Worm (Caenorhabditis elegans) whole organism, late embryonic: ENCODE results near the gene srx-22.

Experiments used
- K02D7.2 ChIP-seq: sonication (generic microtip); optimal IDR thresholded peaks from 2 replicates; lab custom pipeline; 2017; ENCODE audit warnings: mild to moderate bottlenecking, missing genetic modification characterization, missing compliant biosample characterization
- ceh-14 ChIP-seq: sonication (generic microtip); optimal IDR thresholded peaks from 2 replicates; lab custom pipeline; 2016; ENCODE audit warnings: missing genotype, missing genetic modification characterization, missing compliant biosample characterization
- ceh-18 ChIP-seq: sonication (generic microtip); optimal IDR thresholded peaks from 2 replicates; lab custom pipeline; 2016; ENCODE audit warnings: missing genetic modification characterization, missing compliant biosample characterization
- dmd-4 ChIP-seq: sonication (generic microtip); optimal IDR thresholded peaks from 2 replicates; lab custom pipeline; 2016; ENCODE audit warnings: borderline replicate concordance, missing genetic modification characterization, missing compliant biosample characterization
- hlh-6 ChIP-seq: sonication (generic microtip); optimal IDR thresholded peaks from 2 replicates; lab custom pipeline; 2016; ENCODE audit warnings: missing genotype, missing genetic modification characterization, missing compliant biosample characterization
- hlh-8 ChIP-seq: sonication (generic microtip); optimal IDR thresholded peaks from 2 replicates; lab custom pipeline; 2016; ENCODE audit warnings: missing genotype, missing genetic modification characterization, missing compliant biosample characterization
- madf-2 ChIP-seq: sonication (generic microtip); optimal IDR thresholded peaks from 2 replicates; lab custom pipeline; 2017; ENCODE audit warnings: missing genetic modification characterization, missing compliant biosample characterization
- nhr-11 ChIP-seq: fragments of 150-350 bp; optimal IDR thresholded peaks from 2 replicates; lab custom pipeline; 2014; ENCODE audit warnings: missing biosample characterization, missing genetic modification characterization
- nhr-232 ChIP-seq: sonication (generic microtip); optimal IDR thresholded peaks from 2 replicates; lab custom pipeline; 2016; ENCODE audit warnings: missing genetic modification characterization, missing compliant biosample characterization
- npax-4 ChIP-seq: sonication (generic microtip); optimal IDR thresholded peaks from 2 replicates; lab custom pipeline; 2016; ENCODE audit warnings: missing genetic modification characterization, missing compliant biosample characterization
- pha-4 ChIP-seq: fragments of 150-350 bp; optimal IDR thresholded peaks from 2 replicates; lab custom pipeline; 2018; ENCODE audit warnings: missing biosample characterization, missing genetic modification reagents, missing genetic modification characterization
- syd-9 ChIP-seq: sonication (generic microtip); optimal IDR thresholded peaks from 2 replicates; lab custom pipeline; 2016; ENCODE audit warnings: mild to moderate bottlenecking, missing genetic modification characterization, moderate library complexity, missing compliant biosample characterization
- unc-86 ChIP-seq: sonication (generic microtip); optimal IDR thresholded peaks from 2 replicates; lab custom pipeline; 2016; ENCODE audit warnings: missing genetic modification characterization, missing compliant biosample characterization

DNA sequence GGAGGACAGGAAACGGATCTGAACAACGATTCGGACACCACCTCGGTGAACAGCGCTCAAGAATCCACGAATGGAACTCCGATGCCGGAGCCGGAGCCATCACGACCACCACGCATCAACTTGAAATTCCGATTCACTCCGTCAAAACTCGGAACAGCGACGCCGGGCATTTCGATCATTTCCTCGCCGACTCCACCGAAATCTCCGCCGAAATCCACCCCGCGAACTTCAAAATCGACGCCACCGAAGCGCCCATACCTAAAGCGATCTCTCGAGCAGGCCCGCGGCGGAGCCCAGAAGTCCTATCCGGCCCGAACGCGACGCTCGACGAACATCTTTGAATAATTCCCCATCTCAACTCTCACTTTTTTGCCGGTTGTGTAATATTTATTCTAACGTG, 9.8 kb downstream of the srx-22 start:
- TF ChIP-seq nhr-11, result no peak
- no peak for TF ChIP-seq madf-2
- no peak for TF ChIP-seq hlh-8 (tag; lab: Kevin White, UChicago)
- no peak for TF ChIP-seq hlh-6 (tag; lab: Kevin White, UChicago)
- no peak for TF ChIP-seq syd-9 (tag; lab: Kevin White, UChicago)
- no peak for TF ChIP-seq unc-86 (tag; lab: Kevin White, UChicago)
- TF ChIP-seq ceh-14 (tag; lab: Kevin White, UChicago), result no peak
- TF ChIP-seq dmd-4, result no peak
- TF ChIP-seq ceh-18 (tag; lab: Kevin White, UChicago), result no peak
- TF ChIP-seq nhr-232 (tag; lab: Kevin White, UChicago), result no peak
- TF ChIP-seq pha-4 (tag; lab: Kevin White, UChicago), result no peak
- TF ChIP-seq npax-4 (tag; lab: Kevin White, UChicago), result no peak
- no peak for TF ChIP-seq K02D7.2 (tag; lab: Kevin White, UChicago)
